Worm (Caenorhabditis elegans) whole organism, dauer: ENCODE data around the gene Y22D7AL.10.

ENCODE experiments used
- unc-62 ChIP-seq: sonication (generic microtip); optimal IDR thresholded peaks from 2 replicates; lab custom pipeline; 2017; ENCODE audit warnings: missing biosample characterization, missing genetic modification reagents, missing genetic modification characterization

The Y22D7AL.10 gene

ce11 chrIII:1622329-1622728 lies 3.6 kb upstream of the Y22D7AL.10 start:
- TF ChIP-seq unc-62 (GFP tag; lab: Kevin White, UChicago) = no peak

- no peak for TF ChIP-seq unc-62 (GFP tag; lab: Kevin White, UChicago)
These were observed 2.6 kb upstream of the Y22D7AL.10 start for ce11 chrIII:1621330-1621729.

- no peak for TF ChIP-seq unc-62 (GFP tag; lab: Kevin White, UChicago)
These were observed 1.2 kb upstream of the Y22D7AL.10 start for ce11 chrIII:1619890-1620289.

ce11 chrIII:1619442-1619841 lies 713 bp upstream of the Y22D7AL.10 start, which contains the start of gene hsp-60:
hsp-60 (plus strand) TSS chrIII:1619742.
- no peak for TF ChIP-seq unc-62 (GFP tag; lab: Kevin White, UChicago)

- TF ChIP-seq unc-62 (GFP tag; lab: Kevin White, UChicago) = no peak
These were observed 417 bp downstream of the Y22D7AL.10 start for ce11 chrIII:1618312-1618711.

- TF ChIP-seq unc-62 (GFP tag; lab: Kevin White, UChicago) = no peak
These were observed 2.3 kb downstream of the Y22D7AL.10 start for ce11 chrIII:1616245-1617026.

- no peak for TF ChIP-seq unc-62 (GFP tag; lab: Kevin White, UChicago)
These were observed 4.3 kb downstream of the Y22D7AL.10 start for ce11 chrIII:1614412-1614811.

- TF ChIP-seq unc-62 (GFP tag; lab: Kevin White, UChicago) = no peak
These were observed 4.8 kb downstream of the Y22D7AL.10 start, which contains the start of gene Y22D7AL.9 for ce11 chrIII:1613933-1614332. Y22D7AL.9 (minus strand) TSS chrIII:1614033.

- no peak for TF ChIP-seq unc-62 (GFP tag; lab: Kevin White, UChicago)
These were observed 5.7 kb downstream of the Y22D7AL.10 start for ce11 chrIII:1612974-1613568.

- no peak for TF ChIP-seq unc-62 (GFP tag; lab: Kevin White, UChicago)
These were observed 7.8 kb downstream of the Y22D7AL.10 start for ce11 chrIII:1610938-1611337.

ce11 chrIII:1607659-1608058 lies 11.1 kb downstream of the Y22D7AL.10 start:
- no peak for TF ChIP-seq unc-62 (GFP tag; lab: Kevin White, UChicago)

ce11 chrIII:1604514-1604976 lies 14.2 kb downstream of the Y22D7AL.10 start, which contains the start of gene Y22D7AL.6:
Y22D7AL.6 (plus strand) TSS chrIII:1604926.
- TF ChIP-seq unc-62 (GFP tag; lab: Kevin White, UChicago) = no peak

ce11 chrIII:1603776-1604175 lies 15.0 kb downstream of the Y22D7AL.10 start:
- TF ChIP-seq unc-62 (GFP tag; lab: Kevin White, UChicago) = no peak

ce11 chrIII:1602682-1603081 lies 16.0 kb downstream of the Y22D7AL.10 start:
- no peak for TF ChIP-seq unc-62 (GFP tag; lab: Kevin White, UChicago)

- TF ChIP-seq unc-62 (GFP tag; lab: Kevin White, UChicago) = no peak
These were observed 17.1 kb downstream of the Y22D7AL.10 start for ce11 chrIII:1601464-1602169.

- no peak for TF ChIP-seq unc-62 (GFP tag; lab: Kevin White, UChicago)
These were observed 18.0 kb downstream of the Y22D7AL.10 start, which contains the start of gene sms-3 for ce11 chrIII:1600670-1601194. sms-3 (minus strand) TSS chrIII:1601144.
